Worm (Caenorhabditis elegans) whole organism, mixed stage, embryonic: Measurements from ENCODE around the gene H41C03.1.

ENCODE experiments used
- M03D4.4 ChIP-seq: sonication (generic microtip); optimal IDR thresholded peaks from 2 replicates; lab custom pipeline; 2017; ENCODE audit warnings: mild to moderate bottlenecking, missing genetic modification characterization, missing compliant biosample characterization
- bed-3 ChIP-seq: fragments of 200-800 bp; sonication (Bioruptor generic); optimal IDR thresholded peaks from 3 replicates; lab custom pipeline; 2018; ENCODE audit warnings: mild to moderate bottlenecking, missing genetic modification characterization, moderate library complexity, missing compliant biosample characterization
- blmp-1 ChIP-seq: fragments of 150-350 bp; optimal IDR thresholded peaks from 2 replicates; lab custom pipeline; 2014; ENCODE audit warnings: missing biosample characterization, missing genetic modification characterization
- ceh-43 ChIP-seq: fragments of 200-800 bp; sonication (Bioruptor generic); optimal IDR thresholded peaks from 2 replicates; lab custom pipeline; 2018; ENCODE audit warnings: mild to moderate bottlenecking, missing genetic modification characterization, moderate library complexity, missing compliant biosample characterization
- ces-1 ChIP-seq: fragments of 150-350 bp; optimal IDR thresholded peaks from 2 replicates; lab custom pipeline; 2014; ENCODE audit warnings: missing biosample characterization, missing genetic modification reagents, missing genetic modification characterization
- cnd-1 ChIP-seq: fragments of 200-800 bp; sonication (Bioruptor generic); optimal IDR thresholded peaks from 2 replicates; lab custom pipeline; 2018; ENCODE audit warnings: mild to moderate bottlenecking, missing genetic modification characterization, missing compliant biosample characterization
- drap-1 ChIP-seq: fragments of 200-800 bp; sonication (Bioruptor generic); optimal IDR thresholded peaks from 3 replicates; lab custom pipeline; 2018; ENCODE audit warnings: mild to moderate bottlenecking, missing genetic modification characterization, missing compliant biosample characterization
- elt-1 ChIP-seq: sonication (generic microtip); optimal IDR thresholded peaks from 2 replicates; lab custom pipeline; 2017; ENCODE audit warnings: missing genetic modification characterization, mild to moderate bottlenecking, missing compliant biosample characterization, antibody characterized with exemption, moderate library complexity, borderline replicate concordance; ENCODE audit not compliant: insufficient read depth
- elt-3 ChIP-seq: fragments of 150-350 bp; optimal IDR thresholded peaks from 2 replicates; lab custom pipeline; 2014; ENCODE audit warnings: missing biosample characterization, missing genetic modification characterization
- flh-1 ChIP-seq: fragments of 200-800 bp; sonication (Bioruptor generic); optimal IDR thresholded peaks from 2 replicates; lab custom pipeline; 2018; ENCODE audit warnings: mild to moderate bottlenecking, missing genetic modification characterization, moderate library complexity, missing compliant biosample characterization
- ham-2 ChIP-seq: fragments of 200-800 bp; sonication (Bioruptor generic); optimal IDR thresholded peaks from 2 replicates; lab custom pipeline; 2018; ENCODE audit warnings: mild to moderate bottlenecking, missing genetic modification characterization, missing compliant biosample characterization
- hlh-1 ChIP-seq: fragments of 150-350 bp; optimal IDR thresholded peaks from 2 replicates; lab custom pipeline; 2014; ENCODE audit warnings: missing biosample characterization, missing genetic modification reagents, missing genetic modification characterization
- lin-13 ChIP-seq: fragments of 150-350 bp; optimal IDR thresholded peaks from 2 replicates; lab custom pipeline; 2014; ENCODE audit warnings: missing biosample characterization, missing genetic modification characterization
- lin-32 ChIP-seq: fragments of 200-800 bp; sonication (Bioruptor generic); optimal IDR thresholded peaks from 2 replicates; lab custom pipeline; 2018; ENCODE audit warnings: mild to moderate bottlenecking, missing genetic modification characterization, missing compliant biosample characterization
- lsy-2 ChIP-seq: fragments of 150-350 bp; optimal IDR thresholded peaks from 2 replicates; lab custom pipeline; 2014; ENCODE audit warnings: missing biosample characterization, missing genetic modification characterization
- mab-5 ChIP-seq: fragments of 150-350 bp; optimal IDR thresholded peaks from 2 replicates; lab custom pipeline; 2014; ENCODE audit warnings: missing biosample characterization, missing genetic modification characterization
- mep-1 ChIP-seq: fragments of 150-350 bp; optimal IDR thresholded peaks from 2 replicates; lab custom pipeline; 2017; ENCODE audit warnings: missing biosample characterization, missing genetic modification reagents, missing genetic modification characterization, inconsistent platforms
- mls-2 ChIP-seq: sonication (generic microtip); optimal IDR thresholded peaks from 2 replicates; lab custom pipeline; 2016; ENCODE audit warnings: mild to moderate bottlenecking, missing genetic modification characterization, moderate library complexity, missing compliant biosample characterization
- nhr-12 ChIP-seq: fragments of 150-350 bp; optimal IDR thresholded peaks from 2 replicates; lab custom pipeline; 2014; ENCODE audit warnings: missing biosample characterization, missing genetic modification characterization
- nhr-2 ChIP-seq: fragments of 150-350 bp; optimal IDR thresholded peaks from 2 replicates; lab custom pipeline; 2014; ENCODE audit warnings: missing biosample characterization, missing genetic modification characterization
- nhr-237 ChIP-seq: fragments of 150-350 bp; optimal IDR thresholded peaks from 2 replicates; lab custom pipeline; 2014; ENCODE audit warnings: missing biosample characterization, missing genetic modification characterization
- nhr-28 ChIP-seq: fragments of 150-350 bp; optimal IDR thresholded peaks from 2 replicates; lab custom pipeline; 2014; ENCODE audit warnings: missing biosample characterization, missing genetic modification characterization
- nhr-76 ChIP-seq: sonication (generic microtip); optimal IDR thresholded peaks from 2 replicates; lab custom pipeline; 2017; ENCODE audit warnings: missing biosample characterization, missing genetic modification characterization
- pha-4 ChIP-seq: fragments of 150-350 bp; optimal IDR thresholded peaks from 2 replicates; lab custom pipeline; 2018; ENCODE audit warnings: missing biosample characterization, missing genetic modification reagents, missing genetic modification characterization
- snpc-4 ChIP-seq: fragments of 150-350 bp; optimal IDR thresholded peaks from 2 replicates; lab custom pipeline; 2014; ENCODE audit warnings: missing biosample characterization, missing genetic modification characterization
- sptf-1 ChIP-seq: sonication (generic microtip); optimal IDR thresholded peaks from 2 replicates; lab custom pipeline; 2017; ENCODE audit warnings: mild to moderate bottlenecking, missing genetic modification characterization, moderate library complexity, missing compliant biosample characterization
- unc-39 ChIP-seq: fragments of 150-350 bp; optimal IDR thresholded peaks from 2 replicates; lab custom pipeline; 2014; ENCODE audit warnings: missing biosample characterization, missing genetic modification characterization
- unc-62 ChIP-seq: fragments of 150-350 bp; optimal IDR thresholded peaks from 2 replicates; lab custom pipeline; 2014; ENCODE audit warnings: missing biosample characterization, missing genetic modification reagents, missing genetic modification characterization
- zip-8 ChIP-seq: fragments of 150-350 bp; optimal IDR thresholded peaks from 2 replicates; lab custom pipeline; 2014; ENCODE audit warnings: missing biosample characterization, missing genetic modification characterization
- ztf-11 ChIP-seq: fragments of 150-350 bp; optimal IDR thresholded peaks from 2 replicates; lab custom pipeline; 2014; ENCODE audit warnings: missing biosample characterization, missing genetic modification characterization

Gene H41C03.1

ce11 chrII:5845441-5845840 lies 8.8 kb upstream of the H41C03.1 start, which contains the start of the genes ZK1248.17 and H41C03.3:
Gene ZK1248.17, minus strand, starts transcription at chrII:5845541.
Gene H41C03.3, plus strand, starts transcription at chrII:5845777.
- TF ChIP-seq lsy-2 (tag; lab: Kevin White, UChicago) (no peak), nhr-28 (no peak), zip-8 (tag; lab: Kevin White, UChicago) (no peak), unc-62 (GFP tag; lab: Kevin White, UChicago) (no peak), lin-13 (tag; lab: Kevin White, UChicago) (no peak), nhr-2 (tag; lab: Kevin White, UChicago) (no peak), drap-1 (GFP tag; lab: Kevin White, UChicago) (no peak), nhr-76 (no peak), bed-3 (no peak), nhr-237 (tag; lab: Kevin White, UChicago) (no peak)

ce11 chrII:5846181-5846580 lies 8.0 kb upstream of the H41C03.1 start:
- TF ChIP-seq snpc-4 (tag; lab: Kevin White, UChicago): no peak
- no peak for TF ChIP-seq nhr-28
- no peak for TF ChIP-seq nhr-12 (tag; lab: Kevin White, UChicago)
- no peak for TF ChIP-seq elt-1
- TF ChIP-seq blmp-1 (tag; lab: Kevin White, UChicago): no peak
- no peak for TF ChIP-seq unc-39 (tag; lab: Kevin White, UChicago)
- no peak for TF ChIP-seq bed-3
- no peak for TF ChIP-seq sptf-1
- TF ChIP-seq mls-2 (tag; lab: Kevin White, UChicago): no peak
- TF ChIP-seq drap-1 (GFP tag; lab: Kevin White, UChicago): no peak
- TF ChIP-seq flh-1 (GFP tag; lab: Kevin White, UChicago): no peak
- no peak for TF ChIP-seq cnd-1 (tag; lab: Kevin White, UChicago)
- TF ChIP-seq mep-1 (tag; lab: Kevin White, UChicago): no peak
- TF ChIP-seq nhr-2 (tag; lab: Kevin White, UChicago): no peak
- no peak for TF ChIP-seq zip-8 (tag; lab: Kevin White, UChicago)
- TF ChIP-seq mab-5 (tag; lab: Kevin White, UChicago): no peak
- TF ChIP-seq lsy-2 (tag; lab: Kevin White, UChicago): no peak
- no peak for TF ChIP-seq ceh-43 (GFP tag; lab: Kevin White, UChicago)

ce11 chrII:5852007-5852406 lies 2.2 kb upstream of the H41C03.1 start, which contains the start of gene H41C03.2:
Gene H41C03.2, minus strand, starts transcription at chrII:5852107.
- no peak for TF ChIP-seq ztf-11 (tag; lab: Kevin White, UChicago)

ce11 chrII:5853261-5853660 lies 961 bp upstream of the H41C03.1 start:
- TF ChIP-seq ham-2: peak; percentile 51
- no peak for TF ChIP-seq sptf-1
- peak; percentile 44 for TF ChIP-seq elt-3 (tag; lab: Kevin White, UChicago)

- TF ChIP-seq elt-3 (tag; lab: Kevin White, UChicago): no peak
- TF ChIP-seq, all 35 proteins: peak for 0
These were observed 4.1 kb downstream of the H41C03.1 start, which contains the start of gene F55C12.4 for ce11 chrII:5858322-5858721. Gene F55C12.4, minus strand, starts transcription at chrII:5858422.

- TF ChIP-seq unc-39 (tag; lab: Kevin White, UChicago) (no peak), ham-2 (no peak), nhr-12 (tag; lab: Kevin White, UChicago) (no peak), hlh-1 (tag; lab: Kevin White, UChicago) (no peak)
These were observed 6.4 kb downstream of the H41C03.1 start for ce11 chrII:5860621-5861020.

- no peak for TF ChIP-seq nhr-76
- no peak for TF ChIP-seq cnd-1 (tag; lab: Kevin White, UChicago)
- no peak for TF ChIP-seq lin-32 (GFP tag; lab: Kevin White, UChicago)
- TF ChIP-seq mls-2 (tag; lab: Kevin White, UChicago): no peak
- TF ChIP-seq pha-4 (tag; lab: Kevin White, UChicago): no peak
- no peak for TF ChIP-seq mab-5 (tag; lab: Kevin White, UChicago)
- no peak for TF ChIP-seq elt-1
- no peak for TF ChIP-seq ham-2
- no peak for TF ChIP-seq nhr-28
- no peak for TF ChIP-seq ces-1 (GFP tag; lab: Kevin White, UChicago)
- TF ChIP-seq M03D4.4 (tag; lab: Kevin White, UChicago): no peak
- TF ChIP-seq ceh-43 (GFP tag; lab: Kevin White, UChicago): no peak
- no peak for TF ChIP-seq nhr-12 (tag; lab: Kevin White, UChicago)
These were observed 9.7 kb downstream of the H41C03.1 start, which contains the start of gene tag-234 for ce11 chrII:5863893-5864292. Gene tag-234, plus strand, starts transcription at chrII:5864193.
